Fruit fly (Drosophila melanogaster): ENCODE results near the gene RhoGAP71E.
A peak's percentile ranks its signal among the peaks of the same experiment; 100 is the strongest.

The RhoGAP71E gene

dm6 chr3L:15634368-15635075, 45.9 kb downstream of the RhoGAP71E start (continued):
- TF ChIP-seq ase (GFP tag; IDR thresholded peaks at IDR 0.05) (no peak), CG17385 (GFP tag; optimal IDR thresholded peaks at IDR 0.05) (no peak), klu (GFP tag; IDR thresholded peaks at IDR 0.05) (no peak), wor (GFP tag; IDR thresholded peaks at IDR 0.05) (no peak), Fer2 (tag; optimal IDR thresholded peaks at IDR 0.05) (no peak), CG11093 (GFP tag; IDR thresholded peaks at IDR 0.05) (no peak), CG31441 (GFP tag; IDR thresholded peaks at IDR 0.05) (no peak), pho (GFP tag; optimal IDR thresholded peaks at IDR 0.05) (no peak), CG14965 (GFP tag; optimal IDR thresholded peaks at IDR 0.05; ENCODE audit: borderline replicate concordance) (no peak), wek (GFP tag; optimal IDR thresholded peaks at IDR 0.05) (no peak), CG32772 (GFP tag; IDR thresholded peaks at IDR 0.05) (no peak), CG18764 (GFP tag; optimal IDR thresholded peaks at IDR 0.05) (no peak), CG15479 (GFP tag; optimal IDR thresholded peaks at IDR 0.05) (no peak), Spps (tag; optimal IDR thresholded peaks at IDR 0.05) (no peak), usp (GFP tag; optimal IDR thresholded peaks at IDR 0.05) (no peak), CG16815 (GFP tag; optimal IDR thresholded peaks at IDR 0.05) (no peak), Gsc (GFP tag; IDR thresholded peaks at IDR 0.05) (no peak), CG15269 (tag; optimal IDR thresholded peaks at IDR 0.05) (peak; percentile 13), Atf6 (GFP tag; IDR thresholded peaks at IDR 0.05) (no peak), CG32767 (GFP tag; IDR thresholded peaks at IDR 0.05) (no peak), chinmo (GFP tag; IDR thresholded peaks at IDR 0.05; ENCODE audit: partially characterized antibody) (0 out of 4 replicates have a peak, but pooled peaks have one; percentile 26), CG5245 (GFP tag; optimal IDR thresholded peaks at IDR 0.05) (no peak), CG7556 (GFP tag; optimal IDR thresholded peaks at IDR 0.05) (peak; percentile 21), CG1233 (GFP tag; optimal IDR thresholded peaks at IDR 0.05) (no peak), psq (GFP tag; optimal IDR thresholded peaks at IDR 0.05) (no peak), dati (GFP tag; IDR thresholded peaks at IDR 0.05) (no peak), NFAT (GFP tag; IDR thresholded peaks at IDR 0.05) (no peak), Blimp-1 (GFP tag; optimal IDR thresholded peaks at IDR 0.05) (no peak), CG11696 (GFP tag; IDR thresholded peaks at IDR 0.05) (no peak), Drgx (GFP tag; IDR thresholded peaks at IDR 0.05) (no peak), sr (GFP tag; IDR thresholded peaks at IDR 0.05) (no peak), dysf (GFP tag; IDR thresholded peaks at IDR 0.05) (no peak), knrl (GFP tag; IDR thresholded peaks at IDR 0.05; ENCODE audit: partially characterized antibody) (no peak), run (tag; optimal IDR thresholded peaks at IDR 0.05) (no peak), Trl (optimal IDR thresholded peaks at IDR 0.05) (no peak), Trl (GFP tag; optimal IDR thresholded peaks at IDR 0.05) (no peak), CG17912 (GFP tag; optimal IDR thresholded peaks at IDR 0.05) (no peak), jumu (GFP tag; optimal IDR thresholded peaks at IDR 0.05) (no peak), CG8924 (tag; optimal IDR thresholded peaks at IDR 0.05) (peak; percentile 11), Ets65A (GFP tag) (no peak), ATbp (GFP tag; optimal IDR thresholded peaks at IDR 0.05) (no peak), HHEX (GFP tag; optimal IDR thresholded peaks at IDR 0.05) (no peak), ham (GFP tag; IDR thresholded peaks at IDR 0.05) (no peak), E2f1 (GFP tag; IDR thresholded peaks at IDR 0.05) (no peak), bigmax (GFP tag; optimal IDR thresholded peaks at IDR 0.05) (no peak), CG10267 (tag; optimal IDR thresholded peaks at IDR 0.05) (no peak), pan (optimal IDR thresholded peaks at IDR 0.05) (no peak), pan (GFP tag; optimal IDR thresholded peaks at IDR 0.05 in 1 of 2, IDR thresholded peaks at IDR 0.05 in 1 of 2) (no peak), bbx (GFP tag; IDR thresholded peaks at IDR 0.05; ENCODE audit: partially characterized antibody) (no peak), CG2678 (tag; optimal IDR thresholded peaks at IDR 0.05) (peak; percentile 57), gem (tag; optimal IDR thresholded peaks at IDR 0.05) (peak; percentile 50), pb (GFP tag; optimal IDR thresholded peaks at IDR 0.05) (no peak)

Data from whole organism, embryonic.